Fruit fly (Drosophila melanogaster): ENCODE data around the gene CG4270.

Gene CG4270

dm6 chr2L:2287807-2288206 lies 24.6 kb downstream of the CG4270 start, which contains the start of gene CG42658:
Gene CG42658, minus strand, starts transcription at chr2L:2287907.
- TF ChIP-seq CG34406 (GFP tag; optimal IDR thresholded peaks at IDR 0.05) (no peak), Eip93F (GFP tag; optimal IDR thresholded peaks at IDR 0.05) (no peak), CG9139 (GFP tag; optimal IDR thresholded peaks at IDR 0.05) (no peak), CG11294 (GFP tag; IDR thresholded peaks at IDR 0.05) (no peak), CG6854 (GFP tag; optimal IDR thresholded peaks at IDR 0.05) (no peak), CG7368 (GFP tag; optimal IDR thresholded peaks at IDR 0.05) (no peak)

- no peak for TF ChIP-seq pdm3 (GFP tag; optimal IDR thresholded peaks at IDR 0.05)
- no peak for TF ChIP-seq esn (GFP tag; optimal IDR thresholded peaks at IDR 0.05)
- no peak for TF ChIP-seq CG9139 (GFP tag; optimal IDR thresholded peaks at IDR 0.05)
- no peak for TF ChIP-seq CG16779 (tag; optimal IDR thresholded peaks at IDR 0.05)
Measured at dm6 chr2L:2289316-2289715, 26.1 kb downstream of the CG4270 start, which contains the start of gene CG17237. Gene CG17237, minus strand, starts transcription at chr2L:2289416.

- TF ChIP-seq CG10669 (GFP tag; optimal IDR thresholded peaks at IDR 0.05): no peak
- TF ChIP-seq Sox15 (GFP tag; optimal IDR thresholded peaks at IDR 0.05): no peak
- TF ChIP-seq topi (GFP tag; optimal IDR thresholded peaks at IDR 0.05): no peak
- TF ChIP-seq CG6163 (GFP tag; IDR thresholded peaks at IDR 0.05): no peak
- no peak for TF ChIP-seq lz (GFP tag; optimal IDR thresholded peaks at IDR 0.05)
Measured at dm6 chr2L:2290638-2291037, 27.4 kb downstream of the CG4270 start, which contains the start of gene robl22E. Gene robl22E, minus strand, starts transcription at chr2L:2290738.

dm6 chr2L:2299803-2300202 lies 36.6 kb downstream of the CG4270 start, which contains the start of gene CG31949:
Gene CG31949, plus strand, starts transcription at chr2L:2300103.
- TF ChIP-seq Blimp-1 (GFP tag; optimal IDR thresholded peaks at IDR 0.05): no peak
- no peak for TF ChIP-seq CG10669 (GFP tag; optimal IDR thresholded peaks at IDR 0.05)
- no peak for TF ChIP-seq pdm3 (GFP tag; optimal IDR thresholded peaks at IDR 0.05)
- TF ChIP-seq ss (GFP tag; optimal IDR thresholded peaks at IDR 0.05): no peak
- TF ChIP-seq CG15336 (GFP tag; IDR thresholded peaks at IDR 0.05): no peak
- TF ChIP-seq OdsH (GFP tag; optimal IDR thresholded peaks at IDR 0.05): no peak
- no peak for TF ChIP-seq spab (GFP tag; optimal IDR thresholded peaks at IDR 0.05)
- no peak for TF ChIP-seq CG6163 (GFP tag; IDR thresholded peaks at IDR 0.05)
- no peak for TF ChIP-seq CG6792 (GFP tag; optimal IDR thresholded peaks at IDR 0.05)
- no peak for TF ChIP-seq fkh (GFP tag; optimal IDR thresholded peaks at IDR 0.05)
- no peak for TF ChIP-seq CG11762 (GFP tag; optimal IDR thresholded peaks at IDR 0.05; ENCODE audit: insufficient read depth)
- TF ChIP-seq CG4318 (GFP tag; optimal IDR thresholded peaks at IDR 0.05): no peak

- TF ChIP-seq CG10631 (GFP tag; optimal IDR thresholded peaks at IDR 0.05): no peak
- TF ChIP-seq dac (GFP tag; optimal IDR thresholded peaks at IDR 0.05): no peak
- TF ChIP-seq fd85E (GFP tag; optimal IDR thresholded peaks at IDR 0.05): no peak
- no peak for TF ChIP-seq CG9139 (GFP tag; optimal IDR thresholded peaks at IDR 0.05)
- TF ChIP-seq CG6854 (GFP tag; optimal IDR thresholded peaks at IDR 0.05): no peak
- TF ChIP-seq Gug (GFP tag; IDR thresholded peaks at IDR 0.05): no peak
Measured at dm6 chr2L:2307648-2308047, 44.4 kb downstream of the CG4270 start, which contains the start of gene CG16995. Gene CG16995, plus strand, starts transcription at chr2L:2307948.

dm6 chr2L:2311449-2311848 lies 48.2 kb downstream of the CG4270 start, which contains the start of gene eys:
Gene eys, plus strand, starts transcription at chr2L:2311680.
- TF ChIP-seq achi (GFP tag; optimal IDR thresholded peaks at IDR 0.05): no peak

Data from whole organism, prepupa.